Fruit fly (Drosophila melanogaster) whole organism, embryonic: ENCODE results near the gene CG17321.
A peak's percentile ranks its signal among the peaks of the same experiment; 100 is the strongest.

Experiments used
- CG10267 ChIP-seq: fragments of 200-800 bp; sonication (Bioruptor generic); optimal IDR thresholded peaks from 2 replicates; lab custom pipeline; 2018; ENCODE audit warnings: missing biosample characterization, mild to moderate bottlenecking, missing genetic modification characterization, moderate library complexity
- CG11398 ChIP-seq: fragments of 200-800 bp; sonication (Bioruptor generic); optimal IDR thresholded peaks from 2 replicates; lab custom pipeline; 2016; ENCODE audit warnings: missing biosample characterization, missing genetic modification characterization
- CG12299 ChIP-seq: fragments of 200-800 bp; sonication (Bioruptor generic); optimal IDR thresholded peaks from 2 replicates; lab custom pipeline; 2018; ENCODE audit warnings: missing biosample characterization, mild to moderate bottlenecking, missing genetic modification characterization
- CG13287 ChIP-seq: fragments of 200-800 bp; sonication (Bioruptor generic); IDR thresholded peaks from 2 replicates; pipeline ENCODE4 v1.3.6; 2022; ENCODE audit warnings: missing biosample characterization, missing genetic modification characterization; ENCODE audit not compliant: partially characterized antibody
- CG14710 ChIP-seq: fragments of 200-800 bp; sonication (Bioruptor generic); optimal IDR thresholded peaks from 3 replicates; lab custom pipeline; 2019; ENCODE audit warnings: missing biosample characterization, mild to moderate bottlenecking, missing genetic modification characterization, moderate library complexity
- CG1603 ChIP-seq: fragments of 200-800 bp; sonication (Bioruptor generic); optimal IDR thresholded peaks from 2 replicates; lab custom pipeline; 2019; ENCODE audit warnings: missing biosample characterization, mild to moderate bottlenecking, missing genetic modification characterization, moderate library complexity
- CG16779 ChIP-seq: fragments of 200-800 bp; sonication (Bioruptor generic); IDR thresholded peaks from 2 replicates; pipeline ENCODE4 v1.3.6; 2022; ENCODE audit warnings: missing biosample characterization, missing genetic modification characterization
- CG17568 ChIP-seq: fragments of 200-800 bp; sonication (Bioruptor generic); optimal IDR thresholded peaks from 2 replicates; lab custom pipeline; 2018; ENCODE audit warnings: missing biosample characterization, mild to moderate bottlenecking, missing genetic modification characterization, moderate library complexity
- CG31441 ChIP-seq: fragments of 200-800 bp; sonication (Bioruptor generic); IDR thresholded peaks from 2 replicates; pipeline ENCODE4 v1.3.6; 2022; ENCODE audit warnings: missing biosample characterization, missing genetic modification characterization
- CG4360 ChIP-seq: fragments of 200-800 bp; sonication (Bioruptor generic); IDR thresholded peaks from 2 replicates; pipeline ENCODE4 v1.3.6; 2022; ENCODE audit warnings: missing biosample characterization, missing genetic modification characterization
- CG4730 ChIP-seq: fragments of 200-800 bp; sonication (Bioruptor generic); IDR thresholded peaks from 2 replicates; pipeline ENCODE4 v1.3.6; 2022; ENCODE audit warnings: missing biosample characterization, missing genetic modification characterization
- CG4854 ChIP-seq: fragments of 200-800 bp; sonication (Bioruptor generic); optimal IDR thresholded peaks from 2 replicates; lab custom pipeline; 2016; ENCODE audit warnings: missing biosample characterization, missing genetic modification characterization, inconsistent platforms
- CG7786 ChIP-seq: fragments of 200-800 bp; sonication (Bioruptor generic); optimal IDR thresholded peaks from 2 replicates; lab custom pipeline; 2016; ENCODE audit warnings: missing biosample characterization, missing genetic modification characterization
- CG8359 ChIP-seq: fragments of 200-800 bp; sonication (Bioruptor generic); optimal IDR thresholded peaks from 2 replicates; lab custom pipeline; 2017; ENCODE audit warnings: missing biosample characterization, mild to moderate bottlenecking, missing genetic modification characterization, borderline replicate concordance
- CG8765 ChIP-seq: fragments of 200-800 bp; sonication (Bioruptor generic); IDR thresholded peaks from 2 replicates; pipeline ENCODE4 v1.3.6; 2022; ENCODE audit warnings: missing biosample characterization, missing genetic modification characterization
- CG8944 ChIP-seq: fragments of 200-800 bp; sonication (Bioruptor generic); optimal IDR thresholded peaks from 3 replicates; lab custom pipeline; 2016; ENCODE audit warnings: missing biosample characterization, missing genetic modification characterization
- CG9609 ChIP-seq: fragments of 200-800 bp; sonication (Bioruptor generic); optimal IDR thresholded peaks from 3 replicates; lab custom pipeline; 2016; ENCODE audit warnings: missing biosample characterization, missing genetic modification characterization
- Camta ChIP-seq: fragments of 200-800 bp; sonication (Bioruptor generic); optimal IDR thresholded peaks from 2 replicates; lab custom pipeline; 2016; ENCODE audit warnings: missing biosample characterization, missing genetic modification characterization
- Dbx ChIP-seq: fragments of 200-800 bp; sonication (Bioruptor generic); IDR thresholded peaks from 3 replicates; pipeline ENCODE4 v1.3.6; 2022; ENCODE audit warnings: missing biosample characterization, missing genetic modification characterization
- Deaf1 ChIP-seq: fragments of 200-800 bp; optimal IDR thresholded peaks from 3 replicates; lab custom pipeline; 2019; ENCODE audit warnings: missing biosample characterization, mild to moderate bottlenecking, missing genetic modification characterization, moderate library complexity
- Eip74EF ChIP-seq, 2 experiments: fragments of 200-800 bp in 1 of 2; fragments of >200 bp in 1 of 2; sonication (Bioruptor generic) in 1 of 2; optimal IDR thresholded peaks; 2 replicates each; lab custom pipeline; 2017 to 2019; ENCODE audit warnings: missing biosample characterization in 2 of 2, missing genetic modification characterization in 2 of 2, mild to moderate bottlenecking in 1 of 2, moderate library complexity in 1 of 2
- HmgZ ChIP-seq: fragments of 200-800 bp; sonication (Bioruptor generic); optimal IDR thresholded peaks from 2 replicates; lab custom pipeline; 2018; ENCODE audit warnings: missing biosample characterization, mild to moderate bottlenecking, missing genetic modification characterization
- Jarid2 ChIP-seq: fragments of 200-800 bp; sonication (Bioruptor generic); optimal IDR thresholded peaks from 3 replicates; lab custom pipeline; 2017; ENCODE audit warnings: mild to moderate bottlenecking, missing biosample characterization, missing genetic modification reagents, missing genetic modification characterization
- MESR4 ChIP-seq: fragments of 200-800 bp; sonication (Bioruptor generic); optimal IDR thresholded peaks from 2 replicates; lab custom pipeline; 2018; ENCODE audit warnings: missing biosample characterization, mild to moderate bottlenecking, missing genetic modification characterization, moderate library complexity
- NC2β ChIP-seq: fragments of 200-800 bp; sonication (Bioruptor generic); optimal IDR thresholded peaks from 2 replicates; lab custom pipeline; 2016; ENCODE audit warnings: missing biosample characterization, missing genetic modification characterization
- Optix ChIP-seq: fragments of 200-800 bp; sonication (Bioruptor generic); IDR thresholded peaks from 3 replicates; pipeline ENCODE4 v1.3.6; 2022; ENCODE audit warnings: missing biosample characterization, missing genetic modification characterization
- Ptx1 ChIP-seq: fragments of 200-800 bp; sonication (Bioruptor generic); IDR thresholded peaks from 2 replicates; pipeline ENCODE4 v1.3.6; 2022; ENCODE audit warnings: missing biosample characterization, missing genetic modification characterization
- Spps ChIP-seq: fragments of 200-800 bp; sonication (Bioruptor generic); optimal IDR thresholded peaks from 2 replicates; lab custom pipeline; 2018; ENCODE audit warnings: missing biosample characterization, mild to moderate bottlenecking, missing genetic modification characterization
- Sry-δ ChIP-seq: fragments of 200-800 bp; sonication (Bioruptor generic); optimal IDR thresholded peaks from 2 replicates; lab custom pipeline; 2016; ENCODE audit warnings: missing biosample characterization, missing genetic modification characterization
- ato ChIP-seq: fragments of 200-800 bp; sonication (Bioruptor generic); IDR thresholded peaks from 2 replicates; pipeline ENCODE4 v1.3.6; 2022; ENCODE audit warnings: missing biosample characterization, missing genetic modification characterization; ENCODE audit not compliant: partially characterized antibody
- crc ChIP-seq: fragments of 200-800 bp; sonication (Bioruptor generic); optimal IDR thresholded peaks from 2 replicates; lab custom pipeline; 2016; ENCODE audit warnings: missing biosample characterization, missing genetic modification characterization
- crp ChIP-seq, 2 experiments: fragments of 200-800 bp; sonication (Bioruptor generic); optimal IDR thresholded peaks; 2 replicates in 1 of 2; 3 replicates in 1 of 2; lab custom pipeline; 2017; ENCODE audit warnings: missing biosample characterization in 2 of 2, missing genetic modification characterization in 2 of 2, mild to moderate bottlenecking in 1 of 2, moderate library complexity in 1 of 2
- cwo ChIP-seq: fragments of 200-800 bp; sonication (Bioruptor generic); optimal IDR thresholded peaks from 3 replicates; lab custom pipeline; 2017; ENCODE audit warnings: missing biosample characterization, missing genetic modification characterization, mild to moderate bottlenecking, moderate library complexity, missing genetic modification reagents
- esg ChIP-seq: fragments of 200-800 bp; sonication (Bioruptor generic); conservative IDR thresholded peaks from 2 replicates; pipeline ENCODE4 v1.3.6; 2022; ENCODE audit warnings: missing biosample characterization, missing genetic modification characterization
- fd3F ChIP-seq: fragments of 200-800 bp; sonication (Bioruptor generic); optimal IDR thresholded peaks from 2 replicates; lab custom pipeline; 2018; ENCODE audit warnings: missing biosample characterization, mild to moderate bottlenecking, missing genetic modification characterization, moderate library complexity
- gsb-n ChIP-seq: fragments of 200-800 bp; sonication (Bioruptor generic); optimal IDR thresholded peaks from 3 replicates; lab custom pipeline; 2018; ENCODE audit warnings: missing biosample characterization, mild to moderate bottlenecking, missing genetic modification characterization
- hbn ChIP-seq: fragments of 200-800 bp; sonication (Bioruptor generic); IDR thresholded peaks from 2 replicates; pipeline ENCODE4 v1.3.6; 2022; ENCODE audit warnings: missing biosample characterization, missing genetic modification characterization; ENCODE audit not compliant: partially characterized antibody
- kay ChIP-seq: fragments of 200-800 bp; sonication (Bioruptor generic); optimal IDR thresholded peaks from 2 replicates; lab custom pipeline; 2016; ENCODE audit warnings: missing biosample characterization, missing genetic modification characterization
- mld ChIP-seq: fragments of 200-800 bp; sonication (Bioruptor generic); IDR thresholded peaks from 3 replicates; pipeline ENCODE4 v1.3.6; 2022; ENCODE audit warnings: missing biosample characterization, missing genetic modification characterization; ENCODE audit not compliant: partially characterized antibody
- odd ChIP-seq: fragments of 200-800 bp; sonication (Bioruptor generic); optimal IDR thresholded peaks from 2 replicates; lab custom pipeline; 2017; ENCODE audit warnings: missing biosample characterization, mild to moderate bottlenecking, missing genetic modification characterization
- schlank ChIP-seq: fragments of 200-800 bp; sonication (Bioruptor generic); optimal IDR thresholded peaks from 2 replicates; lab custom pipeline; 2018; ENCODE audit warnings: missing biosample characterization, mild to moderate bottlenecking, missing genetic modification characterization
- sug ChIP-seq: fragments of 200-800 bp; optimal IDR thresholded peaks from 2 replicates; lab custom pipeline; 2019; ENCODE audit warnings: missing biosample characterization, mild to moderate bottlenecking, missing genetic modification characterization, moderate library complexity
- tgo ChIP-seq: fragments of 200-800 bp; sonication (Bioruptor generic); IDR thresholded peaks from 3 replicates; pipeline ENCODE4 v1.3.6; 2022; ENCODE audit warnings: missing biosample characterization, missing genetic modification characterization
- tll ChIP-seq, 2 experiments: fragments of 200-800 bp in 1 of 2; fragments of >200 bp in 1 of 2; sonication (Bioruptor generic) in 1 of 2; optimal IDR thresholded peaks; 2 replicates each; lab custom pipeline; 2017 to 2019; ENCODE audit warnings: missing biosample characterization in 2 of 2, missing genetic modification characterization in 2 of 2, mild to moderate bottlenecking in 1 of 2, moderate library complexity in 1 of 2
- ttk ChIP-seq: fragments of 200-800 bp; sonication (Bioruptor generic); IDR thresholded peaks from 2 replicates; pipeline ENCODE4 v2.1.2; 2022; ENCODE audit warnings: missing biosample characterization, missing genetic modification characterization
- unc-4 ChIP-seq: fragments of 200-800 bp; sonication (Bioruptor generic); IDR thresholded peaks from 2 replicates; pipeline ENCODE4 v1.3.6; 2022; ENCODE audit warnings: missing biosample characterization, missing genetic modification characterization; ENCODE audit not compliant: partially characterized antibody
- vfl ChIP-seq: fragments of 200-800 bp; sonication (Bioruptor generic); optimal IDR thresholded peaks from 2 replicates; lab custom pipeline; 2016; ENCODE audit warnings: missing biosample characterization, missing genetic modification characterization
- zfh1 ChIP-seq: fragments of 200-800 bp; sonication (Bioruptor generic); IDR thresholded peaks from 3 replicates; pipeline ENCODE4 v1.3.6; 2022; ENCODE audit warnings: missing biosample characterization, missing genetic modification characterization

Gene CG17321

DNA sequence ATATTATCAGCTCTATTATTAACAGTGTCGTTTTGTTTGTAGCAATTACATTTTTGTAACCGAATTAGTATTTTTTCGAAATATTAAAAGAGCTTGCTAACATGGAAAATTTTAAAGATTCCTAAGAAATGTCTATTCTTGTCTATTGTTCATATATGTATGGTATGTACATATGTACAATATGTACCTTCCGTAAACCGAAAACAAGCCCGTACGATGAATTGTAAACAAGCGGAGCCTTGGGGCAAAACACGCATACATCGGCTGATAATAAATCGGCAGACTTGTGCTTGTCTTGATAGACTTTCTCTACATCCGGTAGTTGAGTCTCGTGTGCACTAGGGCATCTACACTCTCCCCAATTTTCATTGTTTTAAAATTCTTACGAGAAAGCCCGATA lies 22.2 kb upstream of the CG17321 start (continued):
- peak; percentile 36 for TF ChIP-seq CG14710 (tag; lab: Kevin White, UChicago)
- peak; percentile 27 for TF ChIP-seq CG17568 (GFP tag; lab: Kevin White, UChicago)
- TF ChIP-seq CG8359 (GFP tag; lab: Kevin White, UChicago): peak; percentile 28
- TF ChIP-seq NC2β (GFP tag; lab: Kevin White, UChicago): peak; percentile 50
- peak; percentile 18 for TF ChIP-seq odd (GFP tag; lab: Kevin White, UChicago)
- TF ChIP-seq CG4360 (GFP tag; lab: Robert Waterston, UW): no peak
- TF ChIP-seq Deaf1: no peak
- TF ChIP-seq, all 482 proteins: peak for 159

DNA sequence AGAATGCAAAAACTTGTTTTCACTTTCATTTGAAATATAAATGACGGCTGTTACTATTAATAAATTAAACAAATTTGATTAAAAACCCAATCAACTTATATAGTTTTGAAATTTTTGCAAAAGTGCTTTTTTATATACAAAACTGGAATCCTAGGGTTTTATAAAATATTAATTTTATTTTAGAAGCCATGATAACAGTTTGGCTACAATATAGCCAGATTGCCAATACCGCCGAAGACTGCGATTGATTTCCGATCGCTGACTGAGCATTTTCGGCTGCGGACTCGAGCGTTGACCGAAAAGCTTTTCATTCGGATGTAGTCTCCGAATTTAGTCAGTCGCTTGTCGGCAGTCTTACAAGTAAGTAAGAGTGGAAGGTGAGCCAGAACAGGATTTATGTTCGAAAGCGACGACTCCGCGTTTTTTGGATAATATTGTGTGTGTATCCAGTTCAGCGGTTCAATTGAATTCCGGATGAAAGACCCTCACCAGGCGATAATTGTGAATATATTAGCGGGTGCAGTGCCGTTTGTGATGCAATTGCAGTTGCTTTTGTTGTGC lies 21.7 kb upstream of the CG17321 start, which contains the start of gene Ugt36D1:
Gene Ugt36D1, plus strand, starts transcription at position 306 of the 561 bp plus-strand sequence.
- TF ChIP-seq CG13287: peak; percentile 43; the same call in 1 of the 2 replicates
- no peak for TF ChIP-seq CG11398 (GFP tag; lab: Kevin White, UChicago)
- no peak for TF ChIP-seq tgo (GFP tag; lab: Robert Waterston, UW)
- no peak for TF ChIP-seq esg (GFP tag; lab: Robert Waterston, UW)
- no peak for TF ChIP-seq gsb-n
- TF ChIP-seq schlank (tag; lab: Kevin White, UChicago): no peak
- no peak for TF ChIP-seq CG16779 (GFP tag; lab: Robert Waterston, UW)
- TF ChIP-seq CG4730 (GFP tag; lab: Robert Waterston, UW): no peak
- TF ChIP-seq vfl: no peak
- no peak for TF ChIP-seq Sry-δ (GFP tag; lab: Kevin White, UChicago)
- TF ChIP-seq CG9609 (GFP tag; lab: Kevin White, UChicago): no peak
- no peak for TF ChIP-seq fd3F (GFP tag; lab: Kevin White, UChicago)
- TF ChIP-seq ato: no peak
- peak; percentile 1 for TF ChIP-seq sug (tag; lab: Kevin White, UChicago)
- TF ChIP-seq Spps (tag; lab: Kevin White, UChicago): no peak
- no peak for TF ChIP-seq CG1603 (tag; lab: Kevin White, UChicago)
- TF ChIP-seq Dbx (GFP tag; lab: Robert Waterston, UW): no peak
- no peak for TF ChIP-seq CG12299 (tag; lab: Kevin White, UChicago)
- TF ChIP-seq cwo: peak; percentile 57
- TF ChIP-seq crp (GFP tag; optimal IDR thresholded peaks at IDR 0.05; lab: Kevin White, UChicago): no peak
- TF ChIP-seq zfh1 (GFP tag; lab: Robert Waterston, UW): no peak
- TF ChIP-seq hbn: no peak
- no peak for TF ChIP-seq CG31441 (GFP tag; lab: Robert Waterston, UW)
- no peak for TF ChIP-seq Camta (GFP tag; lab: Kevin White, UChicago)
- no peak for TF ChIP-seq crc (GFP tag; lab: Kevin White, UChicago)
- peak; percentile 6 for TF ChIP-seq HmgZ (tag; lab: Kevin White, UChicago)
- no peak for TF ChIP-seq kay (GFP tag; lab: Kevin White, UChicago)
- no peak for TF ChIP-seq Eip74EF (GFP tag; optimal IDR thresholded peaks at IDR 0.05; lab: Kevin White, UChicago)
- no peak for TF ChIP-seq unc-4
- no peak for TF ChIP-seq CG7786 (GFP tag; lab: Kevin White, UChicago)
- no peak for TF ChIP-seq CG8944 (GFP tag; lab: Kevin White, UChicago)
- no peak for TF ChIP-seq CG8765 (GFP tag; lab: Robert Waterston, UW)
- TF ChIP-seq mld (GFP tag; lab: Robert Waterston, UW): 0 out of 3 replicates have a peak, but pooled peaks have one; percentile 48
- TF ChIP-seq MESR4 (GFP tag; lab: Kevin White, UChicago): no peak
- TF ChIP-seq CG10267 (tag; lab: Kevin White, UChicago): no peak
- no peak for TF ChIP-seq tll (GFP tag; optimal IDR thresholded peaks at IDR 0.05; lab: Kevin White, UChicago)
- no peak for TF ChIP-seq Ptx1
- no peak for TF ChIP-seq ttk
- TF ChIP-seq Jarid2 (GFP tag; lab: Kevin White, UChicago): peak; percentile 83
- no peak for TF ChIP-seq CG4854
- no peak for TF ChIP-seq Optix (GFP tag; lab: Robert Waterston, UW)
